Worm (Caenorhabditis elegans) whole organism, late embryonic: ENCODE data around the gene srd-56.

Source experiments
- C08G9.2 ChIP-seq: sonication (generic microtip); optimal IDR thresholded peaks from 2 replicates; lab custom pipeline; 2016; ENCODE audit warnings: mild to moderate bottlenecking, missing genetic modification characterization, moderate library complexity, missing compliant biosample characterization
- C38D4.7 ChIP-seq: fragments of 200-800 bp; sonication (Bioruptor generic); optimal IDR thresholded peaks from 2 replicates; lab custom pipeline; 2018; ENCODE audit warnings: mild to moderate bottlenecking, missing genetic modification characterization, moderate library complexity, missing compliant biosample characterization
- K02D7.2 ChIP-seq: sonication (generic microtip); optimal IDR thresholded peaks from 2 replicates; lab custom pipeline; 2017; ENCODE audit warnings: mild to moderate bottlenecking, missing genetic modification characterization, missing compliant biosample characterization
- K09A11.1 ChIP-seq: sonication (generic microtip); optimal IDR thresholded peaks from 2 replicates; lab custom pipeline; 2017; ENCODE audit warnings: antibody characterized with exemption, mild to moderate bottlenecking, missing genetic modification characterization, missing compliant biosample characterization; ENCODE audit not compliant: insufficient read depth
- T23F11.4 ChIP-seq: fragments of 200-800 bp; sonication (Bioruptor generic); optimal IDR thresholded peaks from 2 replicates; lab custom pipeline; 2018; ENCODE audit warnings: mild to moderate bottlenecking, missing genetic modification characterization, missing compliant biosample characterization
- ahr-1 ChIP-seq: sonication (generic microtip); optimal IDR thresholded peaks from 2 replicates; lab custom pipeline; 2016; ENCODE audit warnings: missing genetic modification characterization, missing compliant biosample characterization
- ceh-14 ChIP-seq: sonication (generic microtip); optimal IDR thresholded peaks from 2 replicates; lab custom pipeline; 2016; ENCODE audit warnings: missing genotype, missing genetic modification characterization, missing compliant biosample characterization
- ceh-19 ChIP-seq: fragments of 200-800 bp; sonication (Bioruptor generic); optimal IDR thresholded peaks from 2 replicates; lab custom pipeline; 2018; ENCODE audit warnings: mild to moderate bottlenecking, missing genetic modification characterization, missing compliant biosample characterization
- ceh-2 ChIP-seq: sonication (generic microtip); optimal IDR thresholded peaks from 2 replicates; lab custom pipeline; 2016; ENCODE audit warnings: missing genotype, missing genetic modification characterization, missing compliant biosample characterization
- ceh-22 ChIP-seq: sonication (generic microtip); optimal IDR thresholded peaks from 2 replicates; lab custom pipeline; 2017; ENCODE audit warnings: missing biosample characterization, missing genetic modification characterization
- ceh-30 ChIP-seq: fragments of 150-350 bp; optimal IDR thresholded peaks from 2 replicates; lab custom pipeline; 2014; ENCODE audit warnings: missing biosample characterization, missing genetic modification characterization
- ceh-31 ChIP-seq: sonication (generic microtip); optimal IDR thresholded peaks from 2 replicates; lab custom pipeline; 2016; ENCODE audit warnings: missing genetic modification characterization, missing compliant biosample characterization
- ceh-34 ChIP-seq: sonication (generic microtip); optimal IDR thresholded peaks from 2 replicates; lab custom pipeline; 2016; ENCODE audit warnings: mild to moderate bottlenecking, missing genetic modification characterization, missing compliant biosample characterization
- ceh-48 ChIP-seq: sonication (generic microtip); optimal IDR thresholded peaks from 2 replicates; lab custom pipeline; 2016; ENCODE audit warnings: missing genetic modification characterization, inconsistent platforms, missing compliant biosample characterization
- ceh-6 ChIP-seq: fragments of 200-800 bp; sonication (Bioruptor generic); optimal IDR thresholded peaks from 2 replicates; lab custom pipeline; 2018; ENCODE audit warnings: mild to moderate bottlenecking, missing genetic modification characterization, missing compliant biosample characterization
- che-1 ChIP-seq: sonication (generic microtip); optimal IDR thresholded peaks from 2 replicates; lab custom pipeline; 2016; ENCODE audit warnings: mild to moderate bottlenecking, missing genetic modification characterization, missing compliant biosample characterization
- dmd-4 ChIP-seq: sonication (generic microtip); optimal IDR thresholded peaks from 2 replicates; lab custom pipeline; 2016; ENCODE audit warnings: borderline replicate concordance, missing genetic modification characterization, missing compliant biosample characterization
- elt-2 ChIP-seq: sonication (generic microtip); optimal IDR thresholded peaks from 2 replicates; lab custom pipeline; 2016; ENCODE audit warnings: missing genetic modification reagents, missing genetic modification characterization, missing compliant biosample characterization
- fax-1 ChIP-seq: sonication (generic microtip); optimal IDR thresholded peaks from 2 replicates; lab custom pipeline; 2016; ENCODE audit warnings: missing genotype, missing genetic modification characterization, missing compliant biosample characterization
- fkh-6 ChIP-seq: sonication (generic microtip); optimal IDR thresholded peaks from 2 replicates; lab custom pipeline; 2016; ENCODE audit warnings: missing genetic modification characterization, missing compliant biosample characterization
- hlh-30 ChIP-seq: sonication (generic microtip); optimal IDR thresholded peaks from 2 replicates; lab custom pipeline; 2017; ENCODE audit warnings: antibody characterized with exemption, missing genetic modification characterization, missing compliant biosample characterization; ENCODE audit not compliant: insufficient read depth
- hlh-8 ChIP-seq: sonication (generic microtip); optimal IDR thresholded peaks from 2 replicates; lab custom pipeline; 2016; ENCODE audit warnings: missing genotype, missing genetic modification characterization, missing compliant biosample characterization
- lim-6 ChIP-seq: sonication (generic microtip); optimal IDR thresholded peaks from 2 replicates; lab custom pipeline; 2016; ENCODE audit warnings: missing genetic modification characterization, missing compliant biosample characterization
- lin-11 ChIP-seq: fragments of 200-800 bp; sonication (Bioruptor generic); optimal IDR thresholded peaks from 2 replicates; lab custom pipeline; 2018; ENCODE audit warnings: mild to moderate bottlenecking, missing genetic modification characterization, missing compliant biosample characterization
- madf-2 ChIP-seq: sonication (generic microtip); optimal IDR thresholded peaks from 2 replicates; lab custom pipeline; 2017; ENCODE audit warnings: missing genetic modification characterization, missing compliant biosample characterization
- nhr-11 ChIP-seq: fragments of 150-350 bp; optimal IDR thresholded peaks from 2 replicates; lab custom pipeline; 2014; ENCODE audit warnings: missing biosample characterization, missing genetic modification characterization
- nhr-232 ChIP-seq: sonication (generic microtip); optimal IDR thresholded peaks from 2 replicates; lab custom pipeline; 2016; ENCODE audit warnings: missing genetic modification characterization, missing compliant biosample characterization
- npax-4 ChIP-seq: sonication (generic microtip); optimal IDR thresholded peaks from 2 replicates; lab custom pipeline; 2016; ENCODE audit warnings: missing genetic modification characterization, missing compliant biosample characterization
- odd-2 ChIP-seq: sonication (generic microtip); optimal IDR thresholded peaks from 2 replicates; lab custom pipeline; 2017; ENCODE audit warnings: antibody characterized with exemption, mild to moderate bottlenecking, missing genetic modification characterization, missing compliant biosample characterization
- pat-9 ChIP-seq: fragments of 200-800 bp; sonication (Bioruptor generic); optimal IDR thresholded peaks from 2 replicates; lab custom pipeline; 2018; ENCODE audit warnings: mild to moderate bottlenecking, missing genetic modification characterization, moderate library complexity, missing compliant biosample characterization
- pax-1 ChIP-seq: fragments of 150-350 bp; optimal IDR thresholded peaks from 2 replicates; lab custom pipeline; 2014; ENCODE audit warnings: missing biosample characterization, missing genetic modification characterization
- pha-4 ChIP-seq: fragments of 150-350 bp; optimal IDR thresholded peaks from 2 replicates; lab custom pipeline; 2018; ENCODE audit warnings: missing biosample characterization, missing genetic modification reagents, missing genetic modification characterization
- pqm-1 ChIP-seq: sonication (generic microtip); optimal IDR thresholded peaks from 2 replicates; lab custom pipeline; 2016; ENCODE audit warnings: missing genetic modification characterization, missing compliant biosample characterization
- pros-1 ChIP-seq: fragments of 150-350 bp; optimal IDR thresholded peaks from 2 replicates; lab custom pipeline; 2014; ENCODE audit warnings: missing biosample characterization, missing genetic modification reagents, missing genetic modification characterization
- rnt-1 ChIP-seq: sonication (generic microtip); optimal IDR thresholded peaks from 2 replicates; lab custom pipeline; 2016; ENCODE audit warnings: missing genetic modification characterization, missing compliant biosample characterization
- sox-2 ChIP-seq: fragments of 200-800 bp; sonication (Bioruptor generic); IDR thresholded peaks from 2 replicates; pipeline ENCODE4 v1.3.6; 2022; ENCODE audit warnings: missing genetic modification reagents, missing genetic modification characterization, missing compliant biosample characterization
- syd-9 ChIP-seq: sonication (generic microtip); optimal IDR thresholded peaks from 2 replicates; lab custom pipeline; 2016; ENCODE audit warnings: mild to moderate bottlenecking, missing genetic modification characterization, moderate library complexity, missing compliant biosample characterization

srd-56 gene

ce11 chrII:7197434-7197833, 5.6 kb downstream of the srd-56 start:
- TF ChIP-seq ceh-2 (tag; lab: Kevin White, UChicago) = no peak
- TF ChIP-seq nhr-11 (tag; lab: Kevin White, UChicago) = no peak
- no peak for TF ChIP-seq fax-1 (tag; lab: Kevin White, UChicago)
- TF ChIP-seq hlh-30 (tag; lab: Kevin White, UChicago) = no peak
- no peak for TF ChIP-seq pros-1 (tag; lab: Kevin White, UChicago)
- no peak for TF ChIP-seq ceh-14 (tag; lab: Kevin White, UChicago)
- no peak for TF ChIP-seq C08G9.2
- TF ChIP-seq lin-11 (tag; lab: Kevin White, UChicago) = no peak
- no peak for TF ChIP-seq K02D7.2 (tag; lab: Kevin White, UChicago)
- TF ChIP-seq pqm-1 (tag; lab: Kevin White, UChicago) = no peak
- no peak for TF ChIP-seq hlh-8 (tag; lab: Kevin White, UChicago)
- no peak for TF ChIP-seq ceh-19 (GFP tag; lab: Kevin White, UChicago)
- no peak for TF ChIP-seq pax-1 (tag; lab: Kevin White, UChicago)
- no peak for TF ChIP-seq ceh-30 (tag; lab: Kevin White, UChicago)
- no peak for TF ChIP-seq pha-4 (tag; lab: Kevin White, UChicago)
- TF ChIP-seq che-1 (tag; lab: Kevin White, UChicago) = no peak
- TF ChIP-seq ahr-1 (tag; lab: Kevin White, UChicago) = no peak
- TF ChIP-seq nhr-232 (tag; lab: Kevin White, UChicago) = no peak
- TF ChIP-seq T23F11.4 = no peak

ce11 chrII:7196040-7196439, 7.0 kb downstream of the srd-56 start, which contains the start of gene maoc-1:
Gene maoc-1, plus strand, starts transcription at chrII:7196276.
- TF ChIP-seq ceh-31 (tag; lab: Kevin White, UChicago) (no peak), elt-2 (tag; lab: Kevin White, UChicago) (peak; percentile 16)

- TF ChIP-seq che-1 (tag; lab: Kevin White, UChicago) (no peak), C38D4.7 (no peak)
These were observed 7.5 kb downstream of the srd-56 start, which contains the start of gene acdh-12 for ce11 chrII:7195541-7195940. Gene acdh-12, minus strand, starts transcription at chrII:7195641.

ce11 chrII:7189120-7189519, 13.9 kb downstream of the srd-56 start, which contains the start of gene E04F6.4:
Gene E04F6.4, plus strand, starts transcription at chrII:7189420.
- TF ChIP-seq K09A11.1 (tag; lab: Kevin White, UChicago) (no peak), ceh-48 (tag; lab: Kevin White, UChicago) (no peak), dmd-4 (tag; lab: Kevin White, UChicago) (no peak), elt-2 (tag; lab: Kevin White, UChicago) (no peak), odd-2 (tag; lab: Kevin White, UChicago) (no peak), lim-6 (no peak), ceh-14 (tag; lab: Kevin White, UChicago) (no peak), npax-4 (tag; lab: Kevin White, UChicago) (no peak), pat-9 (tag; lab: Kevin White, UChicago) (no peak), pqm-1 (tag; lab: Kevin White, UChicago) (no peak), madf-2 (no peak), ceh-34 (tag; lab: Kevin White, UChicago) (no peak)

- TF ChIP-seq fkh-6 (tag; lab: Kevin White, UChicago) (no peak), rnt-1 (tag; lab: Kevin White, UChicago) (no peak), ceh-6 (GFP tag; lab: Kevin White, UChicago) (no peak), ceh-48 (tag; lab: Kevin White, UChicago) (no peak), ahr-1 (tag; lab: Kevin White, UChicago) (no peak), ceh-31 (tag; lab: Kevin White, UChicago) (no peak), pqm-1 (tag; lab: Kevin White, UChicago) (no peak), syd-9 (no peak), sox-2 (GFP tag; lab: Robert Waterston, UW) (no peak), odd-2 (tag; lab: Kevin White, UChicago) (no peak), ceh-22 (tag; lab: Kevin White, UChicago) (no peak), lim-6 (no peak), fax-1 (tag; lab: Kevin White, UChicago) (no peak), C38D4.7 (no peak), madf-2 (no peak), pros-1 (tag; lab: Kevin White, UChicago) (no peak)
These were observed 15.9 kb downstream of the srd-56 start, which contains the start of gene C27H5.6 for ce11 chrII:7187110-7187509. Gene C27H5.6, minus strand, starts transcription at chrII:7187210.
